Fruit fly (Drosophila melanogaster) whole organism, adult: ENCODE results near the gene CG9743.

ENCODE experiments used
- CG11617 ChIP-seq: fragments of 200-800 bp; sonication (Bioruptor generic); optimal IDR thresholded peaks from 2 replicates; lab custom pipeline; 2017; ENCODE audit warnings: mild to moderate bottlenecking, missing biosample characterization, missing genetic modification reagents, missing genetic modification characterization
- CG12768 ChIP-seq: fragments of 200-800 bp; sonication (Bioruptor generic); optimal IDR thresholded peaks from 2 replicates; lab custom pipeline; 2017; ENCODE audit warnings: missing biosample characterization, missing genetic modification characterization, mild to moderate bottlenecking, moderate library complexity, missing genetic modification reagents
- CG14711 ChIP-seq: fragments of 200-800 bp; sonication (Bioruptor generic); optimal IDR thresholded peaks from 2 replicates; lab custom pipeline; 2018; ENCODE audit warnings: missing biosample characterization, mild to moderate bottlenecking, missing genetic modification characterization, moderate library complexity
- CG1620 ChIP-seq: fragments of 200-800 bp; sonication (Bioruptor generic); optimal IDR thresholded peaks from 2 replicates; lab custom pipeline; 2016; ENCODE audit warnings: missing biosample characterization, missing genetic modification characterization
- CG33017 ChIP-seq: fragments of 200-800 bp; sonication (Bioruptor generic); optimal IDR thresholded peaks from 2 replicates; lab custom pipeline; 2018; ENCODE audit warnings: missing biosample characterization, mild to moderate bottlenecking, missing genetic modification characterization, moderate library complexity
- CG5204 ChIP-seq: fragments of 200-800 bp; sonication (Bioruptor generic); optimal IDR thresholded peaks from 2 replicates; lab custom pipeline; 2016; ENCODE audit warnings: missing biosample characterization, missing genetic modification characterization
- CG7045 ChIP-seq: fragments of 200-800 bp; sonication (Bioruptor generic); optimal IDR thresholded peaks from 2 replicates; lab custom pipeline; 2017; ENCODE audit warnings: missing biosample characterization, mild to moderate bottlenecking, missing genetic modification characterization
- CG7101 ChIP-seq: fragments of 200-800 bp; sonication (Bioruptor generic); optimal IDR thresholded peaks from 2 replicates; lab custom pipeline; 2018; ENCODE audit warnings: missing biosample characterization, mild to moderate bottlenecking, missing genetic modification characterization, moderate library complexity
- Clk ChIP-seq: fragments of 200-800 bp; sonication (Bioruptor generic); optimal IDR thresholded peaks from 2 replicates; lab custom pipeline; 2017; ENCODE audit warnings: missing biosample characterization, missing genetic modification characterization
- Crg-1 ChIP-seq: fragments of 200-800 bp; sonication (Bioruptor generic); optimal IDR thresholded peaks from 2 replicates; lab custom pipeline; 2016; ENCODE audit warnings: missing biosample characterization, missing genetic modification characterization
- Hr96 ChIP-seq: fragments of 200-800 bp; sonication (Bioruptor generic); optimal IDR thresholded peaks from 2 replicates; lab custom pipeline; 2016; ENCODE audit warnings: missing biosample characterization, missing genetic modification characterization
- Mnt ChIP-seq: fragments of 200-800 bp; sonication (Bioruptor generic); optimal IDR thresholded peaks from 2 replicates; lab custom pipeline; 2016; ENCODE audit warnings: missing biosample characterization, mild to moderate bottlenecking, missing genetic modification characterization
- bab1 ChIP-seq: fragments of 200-800 bp; sonication (Bioruptor generic); optimal IDR thresholded peaks from 3 replicates; lab custom pipeline; 2019; ENCODE audit warnings: missing biosample characterization, mild to moderate bottlenecking, missing genetic modification characterization, moderate library complexity
- cic ChIP-seq: fragments of 200-800 bp; sonication (Bioruptor generic); optimal IDR thresholded peaks from 2 replicates; lab custom pipeline; 2017; ENCODE audit warnings: missing biosample characterization, mild to moderate bottlenecking, missing genetic modification characterization, moderate library complexity
- cnc ChIP-seq, 2 experiments: fragments of >200 bp; optimal IDR thresholded peaks; 2 replicates each; lab custom pipeline; 2017
- kay ChIP-seq: fragments of 200-800 bp; sonication (Bioruptor generic); peaks from one replicate; lab custom pipeline; 2016; ENCODE audit warnings: missing biosample characterization, missing genetic modification characterization, borderline replicate concordance
- ovo ChIP-seq: fragments of 200-800 bp; sonication (Bioruptor generic); optimal IDR thresholded peaks from 2 replicates; lab custom pipeline; 2016; ENCODE audit warnings: missing biosample characterization, missing genetic modification characterization
- pad ChIP-seq: fragments of 200-800 bp; sonication (Bioruptor generic); optimal IDR thresholded peaks from 3 replicates; lab custom pipeline; 2017; ENCODE audit warnings: missing biosample characterization, missing genetic modification characterization, mild to moderate bottlenecking, moderate library complexity, missing genetic modification reagents
- tj ChIP-seq: fragments of 200-800 bp; sonication (Bioruptor generic); optimal IDR thresholded peaks from 3 replicates; lab custom pipeline; 2017; ENCODE audit warnings: missing biosample characterization, mild to moderate bottlenecking, missing genetic modification characterization, moderate library complexity
- toe ChIP-seq: fragments of 200-800 bp; sonication (Bioruptor generic); optimal IDR thresholded peaks from 2 replicates; lab custom pipeline; 2016; ENCODE audit warnings: missing biosample characterization, missing genetic modification characterization

CG9743 gene

DNA sequence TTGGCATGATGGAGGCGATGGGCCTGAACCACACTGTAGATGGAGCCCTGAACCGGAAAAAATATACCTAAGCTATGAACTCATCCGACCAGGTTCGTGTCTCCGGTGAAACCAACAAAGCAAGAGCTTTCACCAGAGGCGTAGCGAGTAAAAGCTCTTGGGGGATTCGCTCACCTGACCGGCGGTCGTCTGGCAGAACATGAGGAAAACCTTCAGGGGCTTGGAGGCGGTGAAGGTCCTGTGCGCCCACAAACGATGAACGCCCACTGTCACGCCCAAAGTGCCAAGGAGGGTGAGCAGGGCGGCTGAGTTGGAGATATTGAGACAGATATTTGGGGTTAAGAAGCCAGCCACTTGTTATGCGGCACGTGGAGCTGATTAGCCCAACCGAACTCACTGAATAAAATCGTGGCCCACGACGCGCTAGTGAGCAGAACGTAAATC, 7.2 kb downstream of the CG9743 start:
- TF ChIP-seq bab1 (GFP tag; lab: Kevin White, UChicago): peak; percentile 80
- no peak for TF ChIP-seq pad (GFP tag; lab: Kevin White, UChicago)
- no peak for TF ChIP-seq tj (GFP tag; lab: Kevin White, UChicago)
- peak; percentile 84 for TF ChIP-seq Mnt (GFP tag; lab: Kevin White, UChicago)
- TF ChIP-seq kay: no peak
- peak; percentile 54 for TF ChIP-seq CG7101 (tag; lab: Kevin White, UChicago)
- TF ChIP-seq Clk (GFP tag; lab: Kevin White, UChicago): no peak
- peak; percentile 29 for TF ChIP-seq CG11617 (GFP tag; lab: Kevin White, UChicago)
- TF ChIP-seq cic (GFP tag; lab: Kevin White, UChicago): peak; percentile 10
- peak; percentile 19 for TF ChIP-seq CG33017 (tag; lab: Kevin White, UChicago)
- no peak for TF ChIP-seq CG7045 (GFP tag; lab: Kevin White, UChicago)
- TF ChIP-seq Crg-1: peak; percentile 22
- TF ChIP-seq CG5204 (GFP tag; lab: Kevin White, UChicago): no peak
- no peak for TF ChIP-seq CG12768
- TF ChIP-seq toe (GFP tag; lab: Kevin White, UChicago): no peak
- TF ChIP-seq ovo (GFP tag; lab: Kevin White, UChicago): no peak
- TF ChIP-seq Hr96: no peak
- no peak for TF ChIP-seq cnc (optimal IDR thresholded peaks at IDR 0.05; lab: Kevin White, UChicago)
- TF ChIP-seq CG14711: peak; percentile 20
- TF ChIP-seq CG1620 (GFP tag; lab: Kevin White, UChicago): peak; percentile 44

DNA sequence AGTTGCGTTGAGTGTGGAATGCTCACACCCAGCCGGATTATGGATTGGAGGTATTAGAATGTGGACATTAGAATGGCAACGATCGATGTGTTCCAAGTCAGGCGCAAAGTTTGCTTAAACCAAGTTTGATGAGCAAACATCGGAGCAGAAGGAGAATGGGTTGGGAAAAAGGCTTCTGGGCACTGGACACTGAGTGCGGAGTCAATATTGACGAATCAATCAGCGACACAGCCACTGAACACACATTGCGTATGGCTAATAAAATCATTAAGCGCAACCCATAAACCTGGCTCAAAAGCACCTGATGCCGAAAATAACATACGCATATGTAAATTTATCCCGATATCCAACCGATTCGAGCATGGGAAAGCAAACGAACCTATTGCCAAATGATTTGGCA, 9.0 kb downstream of the CG9743 start:
- TF ChIP-seq CG14711 (no peak), bab1 (GFP tag; lab: Kevin White, UChicago) (no peak), Mnt (GFP tag; lab: Kevin White, UChicago) (no peak), Hr96 (no peak), cnc (optimal IDR thresholded peaks at IDR 0.05; lab: Kevin White, UChicago) (no peak), CG33017 (tag; lab: Kevin White, UChicago) (no peak), CG12768 (no peak), toe (GFP tag; lab: Kevin White, UChicago) (no peak), CG1620 (GFP tag; lab: Kevin White, UChicago) (no peak), CG11617 (GFP tag; lab: Kevin White, UChicago) (no peak), cic (GFP tag; lab: Kevin White, UChicago) (no peak), kay (no peak), Clk (GFP tag; lab: Kevin White, UChicago) (no peak), CG7045 (GFP tag; lab: Kevin White, UChicago) (no peak), ovo (GFP tag; lab: Kevin White, UChicago) (no peak), Crg-1 (no peak)

DNA sequence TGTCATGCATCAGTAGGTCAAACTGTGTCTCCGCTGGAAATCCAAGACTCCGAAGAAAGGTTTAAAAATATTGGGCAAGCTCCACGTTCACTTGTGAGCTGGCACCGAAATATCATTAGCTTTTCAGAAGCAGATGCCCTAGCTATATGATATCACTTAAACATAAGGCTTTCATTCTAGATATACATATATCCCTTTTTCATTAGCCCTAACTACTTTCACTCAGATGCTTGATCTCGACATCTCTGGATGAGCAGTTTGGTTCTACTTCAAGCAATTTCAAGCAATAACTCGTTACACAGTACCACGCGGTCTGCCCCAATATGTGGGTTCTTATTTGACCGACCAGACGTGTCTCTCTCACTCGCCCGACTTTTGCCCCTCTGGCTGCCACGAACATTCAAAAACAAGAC, 11.3 kb downstream of the CG9743 start:
- TF ChIP-seq tj (GFP tag; lab: Kevin White, UChicago): peak; percentile 46
- no peak for TF ChIP-seq cnc (optimal IDR thresholded peaks at IDR 0.05; lab: Kevin White, UChicago)

DNA sequence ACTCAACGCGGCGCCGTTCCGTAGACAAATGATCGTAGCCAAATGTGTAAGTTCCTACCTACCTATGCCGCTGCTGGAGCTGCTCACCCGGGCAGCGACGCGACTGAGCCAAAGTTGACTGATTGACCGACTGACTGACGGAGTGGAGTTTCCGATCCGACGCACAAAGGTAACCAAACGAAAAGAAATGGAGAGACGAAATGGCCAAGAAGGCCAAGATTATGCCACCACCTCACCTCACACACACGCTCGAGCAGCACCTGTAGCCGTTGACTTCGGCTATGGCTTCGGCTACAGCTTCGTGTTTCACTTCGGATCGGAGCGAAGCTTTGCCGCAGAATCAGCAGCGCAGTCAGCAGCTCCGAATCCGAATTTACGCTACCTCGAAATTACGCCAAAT, 11.8 kb downstream of the CG9743 start, which contains the start of gene CG9747:
CG9747 (minus strand) TSS at position 206 of the 400 bp plus-strand sequence.
- TF ChIP-seq tj (GFP tag; lab: Kevin White, UChicago): peak; percentile 90
- TF ChIP-seq CG11617 (GFP tag; lab: Kevin White, UChicago): no peak

DNA sequence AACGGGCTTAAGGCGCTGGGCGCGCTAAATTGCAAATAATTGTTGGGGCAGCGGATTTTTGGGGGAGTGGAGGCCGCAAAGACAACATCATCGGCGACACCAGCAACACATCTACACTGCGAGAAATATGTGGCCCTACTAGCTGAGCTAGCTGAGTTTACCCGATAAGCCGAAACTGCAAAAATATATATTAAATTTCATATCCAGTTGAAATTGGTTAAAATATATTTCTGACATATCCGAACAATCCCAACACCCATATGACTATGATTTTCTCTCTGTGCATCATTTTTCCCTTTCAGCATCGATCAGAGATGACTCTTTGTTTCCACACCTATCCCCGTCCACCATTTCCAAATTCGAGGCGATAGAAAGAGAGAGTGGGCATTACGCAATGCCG, 13.0 kb downstream of the CG9743 start:
- TF ChIP-seq cnc (optimal IDR thresholded peaks at IDR 0.05; lab: Kevin White, UChicago): no peak
- no peak for TF ChIP-seq Hr96
- TF ChIP-seq CG5204 (GFP tag; lab: Kevin White, UChicago): no peak
- TF ChIP-seq CG14711: no peak
- TF ChIP-seq CG7045 (GFP tag; lab: Kevin White, UChicago): no peak
- no peak for TF ChIP-seq cic (GFP tag; lab: Kevin White, UChicago)
- TF ChIP-seq CG11617 (GFP tag; lab: Kevin White, UChicago): no peak
- TF ChIP-seq CG1620 (GFP tag; lab: Kevin White, UChicago): no peak
- TF ChIP-seq Mnt (GFP tag; lab: Kevin White, UChicago): no peak
- TF ChIP-seq CG7101 (tag; lab: Kevin White, UChicago): no peak
- no peak for TF ChIP-seq toe (GFP tag; lab: Kevin White, UChicago)
- TF ChIP-seq Crg-1: no peak
- no peak for TF ChIP-seq bab1 (GFP tag; lab: Kevin White, UChicago)
- TF ChIP-seq CG33017 (tag; lab: Kevin White, UChicago): no peak
- TF ChIP-seq pad (GFP tag; lab: Kevin White, UChicago): no peak
- TF ChIP-seq kay: no peak
- no peak for TF ChIP-seq tj (GFP tag; lab: Kevin White, UChicago)
- no peak for TF ChIP-seq Clk (GFP tag; lab: Kevin White, UChicago)
- no peak for TF ChIP-seq CG12768
- no peak for TF ChIP-seq ovo (GFP tag; lab: Kevin White, UChicago)

DNA sequence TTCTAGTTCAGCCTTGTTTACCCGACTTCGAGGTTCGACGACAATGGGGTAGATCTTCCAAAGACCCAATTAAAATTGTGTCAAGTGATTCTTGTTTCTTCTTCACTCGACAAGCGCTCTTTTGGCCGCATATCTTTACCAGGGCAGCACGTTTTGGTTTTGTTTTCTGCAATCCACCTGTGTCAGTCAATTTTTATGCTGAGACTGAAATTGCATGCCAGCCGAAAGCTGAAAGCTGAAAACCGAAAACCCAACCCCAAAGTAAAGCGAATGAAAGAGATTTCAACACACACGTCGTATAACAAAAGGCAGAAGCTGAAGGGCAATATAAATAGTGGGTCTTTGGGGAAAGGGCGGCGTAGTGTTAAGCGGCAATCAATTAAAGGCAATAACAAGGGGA, 13.4 kb downstream of the CG9743 start:
- TF ChIP-seq CG12768 (no peak), tj (GFP tag; lab: Kevin White, UChicago) (peak; percentile 99), cnc (optimal IDR thresholded peaks at IDR 0.05; lab: Kevin White, UChicago) (no peak)

DNA sequence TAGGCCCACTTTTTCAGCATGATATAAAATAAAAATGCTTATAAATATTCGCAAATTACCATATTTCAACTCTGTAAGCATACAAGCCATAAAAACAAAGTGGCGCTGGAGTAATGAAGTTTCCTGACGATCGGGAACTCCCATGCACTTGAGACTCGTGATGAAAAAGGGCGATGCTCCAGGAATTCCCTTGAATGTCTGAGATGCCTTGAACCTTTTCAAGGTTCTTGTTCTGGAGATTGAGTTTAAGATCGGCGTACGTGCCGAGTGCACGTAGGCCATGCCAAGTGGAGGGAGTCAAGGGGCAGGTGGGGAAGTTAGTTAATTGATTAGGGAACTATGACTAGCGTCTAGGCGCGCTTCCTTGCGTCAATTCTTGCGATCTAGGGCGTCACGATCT, 18.9 kb downstream of the CG9743 start:
- TF ChIP-seq pad (GFP tag; lab: Kevin White, UChicago) (no peak), CG1620 (GFP tag; lab: Kevin White, UChicago) (no peak), Clk (GFP tag; lab: Kevin White, UChicago) (no peak), CG5204 (GFP tag; lab: Kevin White, UChicago) (no peak), CG11617 (GFP tag; lab: Kevin White, UChicago) (no peak), Mnt (GFP tag; lab: Kevin White, UChicago) (no peak), toe (GFP tag; lab: Kevin White, UChicago) (no peak), bab1 (GFP tag; lab: Kevin White, UChicago) (no peak), CG12768 (no peak), CG7045 (GFP tag; lab: Kevin White, UChicago) (no peak), cic (GFP tag; lab: Kevin White, UChicago) (no peak), Hr96 (no peak), CG14711 (no peak), CG33017 (tag; lab: Kevin White, UChicago) (no peak), Crg-1 (no peak), kay (no peak), cnc (optimal IDR thresholded peaks at IDR 0.05; lab: Kevin White, UChicago) (no peak)
